Worm (Caenorhabditis elegans) whole organism, young adult: ENCODE results near the gene srh-270.

Experiments used
- B0019.2 ChIP-seq: fragments of 200-800 bp; sonication (Bioruptor generic); conservative IDR thresholded peaks from 2 replicates; pipeline ENCODE4 v1.3.6; 2022; ENCODE audit warnings: missing genetic modification reagents, missing genetic modification characterization, missing compliant biosample characterization
- B0261.1 ChIP-seq: sonication (generic microtip); optimal IDR thresholded peaks from 2 replicates; lab custom pipeline; 2016; ENCODE audit warnings: mild to moderate bottlenecking, missing genetic modification characterization, moderate library complexity, missing compliant biosample characterization
- C17E4.6 ChIP-seq: fragments of 200-800 bp; sonication (Bioruptor generic); IDR thresholded peaks from 2 replicates; pipeline ENCODE4 v1.3.6; 2022; ENCODE audit warnings: missing genetic modification reagents, missing genetic modification characterization, missing compliant biosample characterization
- F22D6.2 ChIP-seq: sonication (generic microtip); optimal IDR thresholded peaks from 2 replicates; lab custom pipeline; 2016; ENCODE audit warnings: mild to moderate bottlenecking, missing genetic modification characterization, missing compliant biosample characterization
- F37B4.10 ChIP-seq: fragments of 200-800 bp; sonication (Bioruptor generic); IDR thresholded peaks from 2 replicates; pipeline ENCODE4 v1.3.6; 2022; ENCODE audit warnings: missing genetic modification characterization, missing compliant biosample characterization
- F52B5.7 ChIP-seq: sonication (generic microtip); optimal IDR thresholded peaks from 2 replicates; lab custom pipeline; 2016; ENCODE audit warnings: mild to moderate bottlenecking, missing genetic modification characterization, missing compliant biosample characterization
- F55B11.4 ChIP-seq: sonication (generic microtip); optimal IDR thresholded peaks from 2 replicates; lab custom pipeline; 2016; ENCODE audit warnings: missing compliant biosample characterization, missing genetic modification characterization, borderline replicate concordance; ENCODE audit not compliant: insufficient read depth
- Y79H2A.3 ChIP-seq: fragments of 200-800 bp; sonication (Bioruptor generic); conservative IDR thresholded peaks from 2 replicates; pipeline ENCODE4 v1.3.6; 2022; ENCODE audit warnings: missing genetic modification reagents, missing genetic modification characterization, missing compliant biosample characterization
- Y95B8A.8 ChIP-seq: fragments of 200-800 bp; sonication (Bioruptor generic); IDR thresholded peaks from 2 replicates; pipeline ENCODE4 v1.3.6; 2022; ENCODE audit warnings: missing genetic modification reagents, missing genetic modification characterization, missing compliant biosample characterization
- ama-1 ChIP-seq, 3 experiments: fragments of 150-350 bp in 1 of 3; sonication (generic microtip) in 2 of 3; optimal IDR thresholded peaks; 2 replicates each; lab custom pipeline; 2014 to 2018; ENCODE audit warnings: missing biosample characterization in 2 of 3, missing genetic modification characterization in 2 of 3, missing genetic modification reagents in 2 of 3
- atf-7 ChIP-seq: sonication (generic microtip); optimal IDR thresholded peaks from 2 replicates; lab custom pipeline; 2017; ENCODE audit warnings: mild to moderate bottlenecking, missing genetic modification characterization, missing compliant biosample characterization
- attf-3 ChIP-seq: fragments of 200-800 bp; sonication (Bioruptor generic); conservative IDR thresholded peaks from 2 replicates; pipeline ENCODE4 v1.3.6; 2022; ENCODE audit warnings: missing genetic modification reagents, missing genetic modification characterization, missing compliant biosample characterization
- attf-5 ChIP-seq: fragments of 200-800 bp; sonication (Bioruptor generic); optimal IDR thresholded peaks from 2 replicates; lab custom pipeline; 2018; ENCODE audit warnings: mild to moderate bottlenecking, missing genetic modification characterization, missing compliant biosample characterization
- attf-6 ChIP-seq: fragments of 200-800 bp; sonication (Bioruptor generic); IDR thresholded peaks from 2 replicates; pipeline ENCODE4 v1.3.6; 2022; ENCODE audit warnings: missing genetic modification reagents, missing genetic modification characterization, missing compliant biosample characterization
- bed-1 ChIP-seq: fragments of 200-800 bp; sonication (Bioruptor generic); IDR thresholded peaks from 2 replicates; pipeline ENCODE4 v1.3.6; 2022; ENCODE audit warnings: missing genetic modification reagents, missing genetic modification characterization, missing compliant biosample characterization
- ceh-58 ChIP-seq: fragments of 200-800 bp; sonication (Bioruptor generic); IDR thresholded peaks from 2 replicates; pipeline ENCODE4 v1.3.6; 2022; ENCODE audit warnings: missing genetic modification characterization, missing compliant biosample characterization
- ceh-79 ChIP-seq: sonication (generic microtip); optimal IDR thresholded peaks from 2 replicates; lab custom pipeline; 2017; ENCODE audit warnings: mild to moderate bottlenecking, missing genetic modification characterization, missing compliant biosample characterization
- fkh-3 ChIP-seq: sonication (generic microtip); optimal IDR thresholded peaks from 2 replicates; lab custom pipeline; 2016; ENCODE audit warnings: mild to moderate bottlenecking, missing genetic modification characterization, missing compliant biosample characterization
- hlh-12 ChIP-seq: sonication (generic microtip); optimal IDR thresholded peaks from 2 replicates; lab custom pipeline; 2016; ENCODE audit warnings: missing genetic modification characterization, missing compliant biosample characterization
- hmg-20 ChIP-seq: fragments of 200-800 bp; sonication (Bioruptor generic); IDR thresholded peaks from 2 replicates; pipeline ENCODE4 v1.3.6; 2022; ENCODE audit warnings: missing genetic modification reagents, missing genetic modification characterization, missing compliant biosample characterization
- hrde-1 ChIP-seq: sonication (generic microtip); optimal IDR thresholded peaks from 2 replicates; lab custom pipeline; 2016; ENCODE audit warnings: missing genetic modification characterization, mild to moderate bottlenecking, missing compliant biosample characterization, moderate library complexity, missing genotype, missing genetic modification reagents, borderline replicate concordance
- lag-1 ChIP-seq: fragments of 200-800 bp; sonication (Bioruptor generic); IDR thresholded peaks from 2 replicates; pipeline ENCODE4 v1.3.6; 2022; ENCODE audit warnings: missing genetic modification reagents, missing genetic modification characterization, missing compliant biosample characterization
- lsl-1 ChIP-seq: fragments of 200-800 bp; sonication (Bioruptor generic); optimal IDR thresholded peaks from 2 replicates; lab custom pipeline; 2018; ENCODE audit warnings: mild to moderate bottlenecking, missing genetic modification characterization, moderate library complexity, missing compliant biosample characterization
- mxl-1 ChIP-seq: sonication (generic microtip); optimal IDR thresholded peaks from 2 replicates; lab custom pipeline; 2016; ENCODE audit warnings: missing genetic modification characterization, missing compliant biosample characterization
- nfya-2 ChIP-seq: fragments of 200-800 bp; sonication (Bioruptor generic); IDR thresholded peaks from 2 replicates; pipeline ENCODE4 v1.3.6; 2022; ENCODE audit warnings: missing genetic modification reagents, missing genetic modification characterization, missing compliant biosample characterization
- nhr-80 ChIP-seq: sonication (generic microtip); optimal IDR thresholded peaks from 2 replicates; lab custom pipeline; 2016; ENCODE audit warnings: missing genetic modification characterization, missing compliant biosample characterization
- nhr-90 ChIP-seq: sonication (generic microtip); optimal IDR thresholded peaks from 2 replicates; lab custom pipeline; 2016; ENCODE audit warnings: missing genotype, mild to moderate bottlenecking, missing genetic modification characterization, missing compliant biosample characterization
- pha-4 ChIP-seq: fragments of 150-350 bp; sonication (generic microtip); optimal IDR thresholded peaks from 2 replicates; lab custom pipeline; 2014; ENCODE audit warnings: missing biosample characterization, missing genetic modification reagents, missing genetic modification characterization
- rec-8 ChIP-seq, 2 experiments: sonication (generic microtip); optimal IDR thresholded peaks; 2 replicates each; lab custom pipeline; 2016; ENCODE audit warnings: mild to moderate bottlenecking in 2 of 2, missing genetic modification characterization in 2 of 2, missing genetic modification reagents in 2 of 2, missing genotype in 2 of 2, missing biosample characterization in 1 of 2, missing compliant biosample characterization in 1 of 2, moderate library complexity in 1 of 2
- rpc-1 ChIP-seq, 2 experiments: fragments of 150-350 bp in 1 of 2; sonication (generic microtip) in 1 of 2; optimal IDR thresholded peaks; 2 replicates each; lab custom pipeline; 2014 to 2018; ENCODE audit warnings: missing biosample characterization in 1 of 2, missing genetic modification characterization in 1 of 2, missing genetic modification reagents in 1 of 2, missing genotype in 1 of 2
- sea-2 ChIP-seq: fragments of 200-800 bp; sonication (Bioruptor generic); IDR thresholded peaks from 2 replicates; pipeline ENCODE4 v1.3.6; 2022; ENCODE audit warnings: missing genetic modification characterization, missing compliant biosample characterization
- snpc-1.3 ChIP-seq: sonication (generic microtip); optimal IDR thresholded peaks from 2 replicates; lab custom pipeline; 2017; ENCODE audit warnings: missing genetic modification characterization, mild to moderate bottlenecking, missing compliant biosample characterization, antibody characterized with exemption, moderate library complexity, missing genotype, missing genetic modification reagents; ENCODE audit not compliant: insufficient read depth
- tlf-1 ChIP-seq: fragments of 200-800 bp; sonication (Bioruptor generic); optimal IDR thresholded peaks from 2 replicates; lab custom pipeline; 2018; ENCODE audit warnings: mild to moderate bottlenecking, missing genetic modification characterization, missing compliant biosample characterization

srh-270 gene

ce11 chrV:2880356-2880755 lies 19.0 kb upstream of the srh-270 start:
- TF ChIP-seq nhr-80 (peak; percentile 45), attf-6 (GFP tag; lab: Robert Waterston, UW) (no peak)

DNA sequence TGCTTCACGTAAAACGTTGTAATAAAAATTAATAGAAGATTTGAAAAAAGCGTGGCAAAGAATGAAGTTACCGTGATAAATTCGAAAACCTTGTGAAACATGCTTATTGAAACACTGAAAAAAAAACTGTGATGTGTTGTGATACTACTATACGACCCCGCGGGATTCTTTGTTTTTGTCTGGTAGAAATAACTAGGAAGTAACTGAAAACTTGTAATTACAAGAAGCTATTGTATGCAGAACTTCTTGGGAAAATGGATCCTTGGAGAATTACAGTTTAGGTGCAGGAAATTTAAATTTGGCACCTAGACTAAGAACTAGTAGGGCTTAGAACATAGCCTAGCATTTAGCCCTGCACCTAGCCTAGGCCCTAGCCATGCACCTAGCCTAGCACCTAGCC lies 18.4 kb upstream of the srh-270 start, which contains the start of gene str-39:
TSS of gene str-39 (minus strand) at position 101 of the 400 bp plus-strand sequence.
- no peak for TF ChIP-seq Y79H2A.3 (GFP tag; lab: Robert Waterston, UW)
- TF ChIP-seq nhr-90 (tag; lab: Kevin White, UChicago), result no peak
- TF ChIP-seq F55B11.4 (tag; lab: Kevin White, UChicago), result no peak
- TF ChIP-seq ama-1 (optimal IDR thresholded peaks at IDR 0.05; lab: Kevin White, UChicago), result no peak
- TF ChIP-seq ama-1 (GFP tag; optimal IDR thresholded peaks at IDR 0.05; lab: Kevin White, UChicago), result no peak
- no peak for TF ChIP-seq mxl-1 (tag; lab: Kevin White, UChicago)
- TF ChIP-seq rpc-1 (optimal IDR thresholded peaks at IDR 0.05; lab: Kevin White, UChicago), result no peak
- TF ChIP-seq rpc-1 (tag; optimal IDR thresholded peaks at IDR 0.05; lab: Kevin White, UChicago), result no peak
- no peak for TF ChIP-seq B0019.2 (GFP tag; lab: Robert Waterston, UW)
- no peak for TF ChIP-seq attf-3 (GFP tag; lab: Robert Waterston, UW)
- no peak for TF ChIP-seq hrde-1
- no peak for TF ChIP-seq ceh-58
- no peak for TF ChIP-seq B0261.1 (tag; lab: Kevin White, UChicago)
- TF ChIP-seq F22D6.2 (tag; lab: Kevin White, UChicago), result no peak
- TF ChIP-seq attf-5, result no peak
- TF ChIP-seq pha-4 (tag; lab: Kevin White, UChicago), result no peak
- no peak for TF ChIP-seq ceh-79 (tag; lab: Kevin White, UChicago)
- TF ChIP-seq fkh-3 (tag; lab: Kevin White, UChicago), result no peak
- no peak for TF ChIP-seq rec-8 (tag; optimal IDR thresholded peaks at IDR 0.05; lab: Kevin White, UChicago)

DNA sequence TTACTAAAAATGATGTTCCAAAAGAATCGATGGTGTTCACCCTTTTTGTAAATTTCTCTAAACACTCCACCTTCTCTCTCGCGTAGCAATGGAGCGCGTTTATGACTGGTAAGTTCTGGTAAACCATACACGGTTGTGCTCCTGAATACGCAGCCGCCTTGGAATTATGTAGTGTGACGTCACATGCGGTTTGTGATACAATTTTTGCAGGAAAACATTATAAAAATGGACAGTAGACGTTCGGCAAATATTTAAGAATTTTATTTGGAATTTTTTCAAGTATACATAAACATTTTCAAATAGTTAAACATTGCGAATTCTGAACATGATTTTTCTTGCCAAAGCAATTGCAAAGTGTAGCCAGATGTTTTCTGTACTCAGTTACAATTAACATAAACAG lies 16.1 kb upstream of the srh-270 start, which contains the start of gene F37B4.10:
TSS of gene F37B4.10 (minus strand) at position 101 of the 400 bp plus-strand sequence.
- TF ChIP-seq hmg-20 (GFP tag; lab: Robert Waterston, UW) (no peak), hlh-12 (tag; lab: Kevin White, UChicago) (no peak), C17E4.6 (no peak), tlf-1 (GFP tag; lab: Kevin White, UChicago) (no peak), sea-2 (GFP tag; lab: Robert Waterston, UW) (no peak), F22D6.2 (tag; lab: Kevin White, UChicago) (no peak), lag-1 (no peak), rpc-1 (optimal IDR thresholded peaks at IDR 0.05; lab: Kevin White, UChicago) (no peak), rpc-1 (tag; optimal IDR thresholded peaks at IDR 0.05; lab: Kevin White, UChicago) (no peak), bed-1 (GFP tag; lab: Robert Waterston, UW) (no peak), atf-7 (tag; lab: Kevin White, UChicago) (no peak), nfya-2 (GFP tag; lab: Robert Waterston, UW) (no peak), lsl-1 (GFP tag; lab: Kevin White, UChicago) (no peak), Y95B8A.8 (no peak)

DNA sequence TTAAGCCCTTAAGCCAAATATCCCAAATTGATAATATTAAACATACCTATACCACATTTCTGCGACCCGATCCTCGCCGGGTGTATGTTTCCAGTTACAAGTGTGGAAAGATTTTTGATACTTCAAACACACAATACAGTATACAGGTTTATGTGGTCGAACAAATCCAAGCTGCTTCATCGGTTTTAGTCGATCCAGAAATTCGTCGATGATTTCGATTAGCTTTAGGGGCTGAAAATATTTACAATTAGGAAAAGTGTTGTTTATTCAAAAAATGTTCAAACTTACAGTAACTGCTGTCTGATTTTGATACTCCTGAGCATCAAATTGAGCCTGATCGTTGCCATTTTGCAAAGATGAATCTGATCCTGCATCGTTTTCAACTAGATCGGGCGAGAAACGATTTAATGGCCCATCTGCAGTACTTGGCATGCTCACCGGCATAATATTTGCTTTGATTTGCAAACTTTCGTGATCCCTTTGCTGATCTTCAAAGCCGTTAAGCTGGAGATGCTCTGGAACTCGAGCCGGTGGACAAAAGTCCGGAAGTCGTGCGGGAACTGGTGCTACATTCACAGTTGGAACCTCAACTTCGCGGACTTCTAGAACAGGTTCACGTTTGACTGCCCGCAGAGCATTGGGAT lies 14.9 kb upstream of the srh-270 start:
- TF ChIP-seq F52B5.7 (tag; lab: Kevin White, UChicago) (peak; percentile 0), snpc-1.3 (tag; lab: Kevin White, UChicago) (no peak), F37B4.10 (GFP tag; lab: Robert Waterston, UW) (peak; percentile 95; the same call in 1 of the 2 replicates)
- TF ChIP-seq, all 124 proteins: peak for 2
